Worm (Caenorhabditis elegans) whole organism, late embryonic: ENCODE data around the gene pbo-6.

ENCODE experiments used
- ceh-2 ChIP-seq: sonication (generic microtip); optimal IDR thresholded peaks from 2 replicates; lab custom pipeline; 2016; ENCODE audit warnings: missing genotype, missing genetic modification characterization, missing compliant biosample characterization
- ceh-30 ChIP-seq: fragments of 150-350 bp; optimal IDR thresholded peaks from 2 replicates; lab custom pipeline; 2014; ENCODE audit warnings: missing biosample characterization, missing genetic modification characterization
- fax-1 ChIP-seq: sonication (generic microtip); optimal IDR thresholded peaks from 2 replicates; lab custom pipeline; 2016; ENCODE audit warnings: missing genotype, missing genetic modification characterization, missing compliant biosample characterization
- madf-2 ChIP-seq: sonication (generic microtip); optimal IDR thresholded peaks from 2 replicates; lab custom pipeline; 2017; ENCODE audit warnings: missing genetic modification characterization, missing compliant biosample characterization
- nhr-11 ChIP-seq: fragments of 150-350 bp; optimal IDR thresholded peaks from 2 replicates; lab custom pipeline; 2014; ENCODE audit warnings: missing biosample characterization, missing genetic modification characterization
- pha-2 ChIP-seq: sonication (generic microtip); optimal IDR thresholded peaks from 2 replicates; lab custom pipeline; 2017; ENCODE audit warnings: mild to moderate bottlenecking, missing genetic modification characterization, missing compliant biosample characterization
- tbx-2 ChIP-seq: sonication (generic microtip); optimal IDR thresholded peaks from 2 replicates; lab custom pipeline; 2016; ENCODE audit warnings: missing genetic modification characterization, missing compliant biosample characterization
- tbx-7 ChIP-seq: sonication (generic microtip); optimal IDR thresholded peaks from 2 replicates; lab custom pipeline; 2016; ENCODE audit warnings: missing genotype, missing genetic modification characterization, missing compliant biosample characterization
- unc-55 ChIP-seq: sonication (generic microtip); optimal IDR thresholded peaks from 2 replicates; lab custom pipeline; 2017; ENCODE audit warnings: missing biosample characterization, missing genetic modification reagents, missing genetic modification characterization

ce11 chrX:17471703-17472102 is 42.9 kb downstream of the pbo-6 start:
- TF ChIP-seq pha-2 (tag; lab: Kevin White, UChicago) (no peak), tbx-2 (tag; lab: Kevin White, UChicago) (no peak), ceh-30 (tag; lab: Kevin White, UChicago) (no peak), tbx-7 (no peak), unc-55 (no peak), fax-1 (tag; lab: Kevin White, UChicago) (no peak), nhr-11 (tag; lab: Kevin White, UChicago) (no peak), madf-2 (no peak), ceh-2 (no peak)
